Worm (Caenorhabditis elegans) whole organism, L1 larva: ENCODE measurements around the gene T07A5.7.
"Not testable (repeated sequence)": the region's sequence is repeated elsewhere in the genome, so short reads cannot be mapped to it uniquely, and the experiment has no call there.

Source experiments
- elt-2 ChIP-seq: sonication (generic microtip); optimal IDR thresholded peaks from 2 replicates; lab custom pipeline; 2016; ENCODE audit warnings: missing genetic modification characterization, mild to moderate bottlenecking, inconsistent platforms, missing compliant biosample characterization, missing genetic modification reagents
- pag-3 ChIP-seq: sonication (generic microtip); optimal IDR thresholded peaks from 2 replicates; lab custom pipeline; 2017; ENCODE audit warnings: missing genetic modification characterization, mild to moderate bottlenecking, missing compliant biosample characterization, antibody characterized with exemption, borderline replicate concordance; ENCODE audit not compliant: insufficient read depth
- skn-1 ChIP-seq: fragments of 150-350 bp; optimal IDR thresholded peaks from 2 replicates; lab custom pipeline; 2014; ENCODE audit warnings: missing biosample characterization, missing genetic modification characterization

DNA sequence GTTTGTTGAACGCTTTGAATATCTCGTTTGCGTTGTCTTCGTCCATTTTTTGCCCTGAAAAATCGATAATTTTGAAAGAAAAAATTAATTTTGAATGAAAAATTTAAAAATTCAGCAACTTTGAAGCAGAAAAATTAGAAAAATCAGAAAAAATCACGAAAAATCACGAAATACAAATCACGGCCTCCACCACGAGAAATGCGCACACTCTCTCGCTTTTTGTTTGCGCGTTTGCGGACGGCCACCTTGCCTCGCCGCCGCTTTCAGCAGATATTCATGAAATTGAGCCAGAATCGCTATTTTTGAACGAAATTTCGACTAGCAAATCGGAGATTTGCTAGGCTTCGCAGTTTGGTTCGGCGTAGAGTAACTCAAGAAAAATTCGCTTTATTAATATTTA lies 44.1 kb downstream of the T07A5.7 start, which contains the start of gene inpp-4B:
- not testable (repeated sequence) for TF ChIP-seq pag-3; elt-2 (tag; lab: Kevin White, UChicago); skn-1 (tag; lab: Kevin White, UChicago)
